Fruit fly (Drosophila melanogaster) whole organism, embryonic: Measurements from ENCODE around the gene CG34134.
A peak's percentile ranks its signal among the peaks of the same experiment; 100 is the strongest.

Source experiments
- CG10654 ChIP-seq: fragments of 200-800 bp; sonication (Bioruptor generic); optimal IDR thresholded peaks from 2 replicates; lab custom pipeline; 2016; ENCODE audit warnings: missing biosample characterization, missing genetic modification characterization
- CG11085 ChIP-seq: fragments of 200-800 bp; sonication (Bioruptor generic); IDR thresholded peaks from 2 replicates; pipeline ENCODE4 v1.3.6; 2022; ENCODE audit warnings: missing biosample characterization, missing genetic modification characterization
- CG11723 ChIP-seq: fragments of 200-800 bp; sonication (Bioruptor generic); optimal IDR thresholded peaks from 2 replicates; lab custom pipeline; 2017; ENCODE audit warnings: missing biosample characterization, mild to moderate bottlenecking, missing genetic modification characterization
- CG1233 ChIP-seq: fragments of 200-800 bp; sonication (Bioruptor generic); optimal IDR thresholded peaks from 4 replicates; lab custom pipeline; 2018; ENCODE audit warnings: missing biosample characterization, mild to moderate bottlenecking, missing genetic modification characterization
- CG13123 ChIP-seq: fragments of 200-800 bp; sonication (Bioruptor generic); optimal IDR thresholded peaks from 2 replicates; lab custom pipeline; 2016; ENCODE audit warnings: missing biosample characterization, missing genetic modification characterization
- CG15269 ChIP-seq: fragments of 200-800 bp; sonication (Bioruptor generic); optimal IDR thresholded peaks from 2 replicates; lab custom pipeline; 2018; ENCODE audit warnings: missing biosample characterization, mild to moderate bottlenecking, missing genetic modification characterization, moderate library complexity
- CG17829 ChIP-seq: fragments of 200-800 bp; optimal IDR thresholded peaks from 2 replicates; lab custom pipeline; 2019; ENCODE audit warnings: missing biosample characterization, mild to moderate bottlenecking, missing genetic modification characterization, moderate library complexity
- CG2678 ChIP-seq: fragments of 200-800 bp; sonication (Bioruptor generic); optimal IDR thresholded peaks from 3 replicates; lab custom pipeline; 2019; ENCODE audit warnings: missing biosample characterization, mild to moderate bottlenecking, missing genetic modification characterization, moderate library complexity
- CG30431 ChIP-seq: fragments of 200-800 bp; sonication (Bioruptor generic); optimal IDR thresholded peaks from 2 replicates; lab custom pipeline; 2017; ENCODE audit warnings: missing biosample characterization, missing genetic modification characterization
- CG31224 ChIP-seq: fragments of 200-800 bp; sonication (Bioruptor generic); IDR thresholded peaks from 2 replicates; pipeline ENCODE4 v1.3.6; 2022; ENCODE audit warnings: missing biosample characterization, missing genetic modification characterization
- CG3726 ChIP-seq: fragments of 200-800 bp; sonication (Bioruptor generic); IDR thresholded peaks from 3 replicates; pipeline ENCODE4, ENCODE4 v1.3.6; 2022; ENCODE audit warnings: missing biosample characterization, missing genetic modification characterization
- CG4424 ChIP-seq: fragments of 200-800 bp; sonication (Bioruptor generic); optimal IDR thresholded peaks from 3 replicates; lab custom pipeline; 2016; ENCODE audit warnings: missing biosample characterization, missing genetic modification characterization
- CG5180 ChIP-seq: fragments of 200-800 bp; sonication (Bioruptor generic); optimal IDR thresholded peaks from 3 replicates; lab custom pipeline; 2017; ENCODE audit warnings: missing biosample characterization, missing genetic modification characterization, mild to moderate bottlenecking, moderate library complexity, missing genetic modification reagents
- CG6654 ChIP-seq: fragments of 200-800 bp; sonication (Bioruptor generic); optimal IDR thresholded peaks from 2 replicates; lab custom pipeline; 2017; ENCODE audit warnings: missing biosample characterization, mild to moderate bottlenecking, missing genetic modification characterization
- CG6765 ChIP-seq: fragments of 200-800 bp; sonication (Bioruptor generic); optimal IDR thresholded peaks from 3 replicates; lab custom pipeline; 2017; ENCODE audit warnings: missing biosample characterization, mild to moderate bottlenecking, missing genetic modification characterization
- CG7271 ChIP-seq: fragments of 200-800 bp; sonication (Bioruptor generic); optimal IDR thresholded peaks from 2 replicates; lab custom pipeline; 2018; ENCODE audit warnings: missing biosample characterization, mild to moderate bottlenecking, missing genetic modification characterization, moderate library complexity
- CG7556 ChIP-seq: fragments of 200-800 bp; sonication (Bioruptor generic); optimal IDR thresholded peaks from 2 replicates; lab custom pipeline; 2017; ENCODE audit warnings: missing biosample characterization, mild to moderate bottlenecking, missing genetic modification characterization
- CG7963 ChIP-seq: fragments of 200-800 bp; sonication (Bioruptor generic); IDR thresholded peaks from 3 replicates; pipeline ENCODE4 v1.3.6; 2022; ENCODE audit warnings: missing biosample characterization, missing genetic modification characterization; ENCODE audit not compliant: partially characterized antibody
- CG8765 ChIP-seq: fragments of 200-800 bp; sonication (Bioruptor generic); IDR thresholded peaks from 2 replicates; pipeline ENCODE4 v1.3.6; 2022; ENCODE audit warnings: missing biosample characterization, missing genetic modification characterization
- CG8924 ChIP-seq: fragments of 200-800 bp; optimal IDR thresholded peaks from 3 replicates; lab custom pipeline; 2019; ENCODE audit warnings: missing biosample characterization, mild to moderate bottlenecking, missing genetic modification characterization, moderate library complexity
- CG9437 ChIP-seq: fragments of 200-800 bp; sonication (Bioruptor generic); optimal IDR thresholded peaks from 2 replicates; lab custom pipeline; 2018; ENCODE audit warnings: missing biosample characterization, mild to moderate bottlenecking, missing genetic modification characterization
- Camta ChIP-seq: fragments of 200-800 bp; sonication (Bioruptor generic); optimal IDR thresholded peaks from 2 replicates; lab custom pipeline; 2016; ENCODE audit warnings: missing biosample characterization, missing genetic modification characterization
- CoRest ChIP-seq: fragments of 200-800 bp; sonication (Bioruptor generic); optimal IDR thresholded peaks from 3 replicates; lab custom pipeline; 2018; ENCODE audit warnings: missing biosample characterization, mild to moderate bottlenecking, missing genetic modification characterization, moderate library complexity
- Dfd ChIP-seq, 2 experiments: fragments of >200 bp; optimal IDR thresholded peaks; 2 replicates each; lab custom pipeline; 2017; ENCODE audit warnings: missing biosample characterization in 2 of 2, missing genetic modification characterization in 2 of 2
- Elba2 ChIP-seq: fragments of 200-800 bp; sonication (Bioruptor generic); optimal IDR thresholded peaks from 3 replicates; lab custom pipeline; 2016; ENCODE audit warnings: missing biosample characterization, missing genetic modification characterization
- H15 ChIP-seq: fragments of 200-800 bp; sonication (Bioruptor generic); IDR thresholded peaks from 3 replicates; pipeline ENCODE4 v1.3.6; 2022; ENCODE audit warnings: missing biosample characterization, missing genetic modification characterization
- H2.0 ChIP-seq: fragments of 200-800 bp; sonication (Bioruptor generic); IDR thresholded peaks from 2 replicates; pipeline ENCODE4 v1.3.6; 2022; ENCODE audit warnings: missing biosample characterization, missing genetic modification characterization
- HLH3B ChIP-seq: fragments of 200-800 bp; sonication (Bioruptor generic); IDR thresholded peaks from 2 replicates; pipeline ENCODE4 v1.3.6; 2022; ENCODE audit warnings: missing biosample characterization, missing genetic modification characterization
- Hmx ChIP-seq: fragments of 200-800 bp; sonication (Bioruptor generic); optimal IDR thresholded peaks from 2 replicates; lab custom pipeline; 2016; ENCODE audit warnings: missing biosample characterization, missing genetic modification characterization
- Kr ChIP-seq: fragments of 200-800 bp; sonication (Bioruptor generic); optimal IDR thresholded peaks from 2 replicates; lab custom pipeline; 2017; ENCODE audit warnings: missing biosample characterization, mild to moderate bottlenecking, missing genetic modification characterization
- MESR4 ChIP-seq: fragments of 200-800 bp; sonication (Bioruptor generic); optimal IDR thresholded peaks from 2 replicates; lab custom pipeline; 2018; ENCODE audit warnings: missing biosample characterization, mild to moderate bottlenecking, missing genetic modification characterization, moderate library complexity
- Sin3A ChIP-seq: fragments of >200 bp; optimal IDR thresholded peaks from 2 replicates; lab custom pipeline; 2018
- ac ChIP-seq: fragments of 200-800 bp; sonication (Bioruptor generic); optimal IDR thresholded peaks from 3 replicates; lab custom pipeline; 2017; ENCODE audit warnings: missing biosample characterization, mild to moderate bottlenecking, missing genetic modification characterization
- az2 ChIP-seq: fragments of 200-800 bp; sonication (Bioruptor generic); optimal IDR thresholded peaks from 3 replicates; lab custom pipeline; 2016; ENCODE audit warnings: missing biosample characterization, missing genetic modification characterization
- bsh ChIP-seq, 2 experiments: fragments of 200-800 bp; sonication (Bioruptor generic); optimal IDR thresholded peaks; 2 replicates each; lab custom pipeline; 2017 to 2018; ENCODE audit warnings: mild to moderate bottlenecking in 2 of 2, missing biosample characterization in 2 of 2, missing genetic modification characterization in 2 of 2, moderate library complexity in 1 of 2
- corto ChIP-seq: fragments of 200-800 bp; sonication (Bioruptor generic); optimal IDR thresholded peaks from 2 replicates; lab custom pipeline; 2016; ENCODE audit warnings: missing biosample characterization, mild to moderate bottlenecking, missing genetic modification characterization, moderate library complexity
- dysf ChIP-seq: fragments of 200-800 bp; sonication (Bioruptor generic); IDR thresholded peaks from 3 replicates; pipeline ENCODE4 v1.3.6; 2022; ENCODE audit warnings: missing biosample characterization, missing genetic modification characterization
- en ChIP-seq: fragments of 200-800 bp; sonication (Bioruptor generic); optimal IDR thresholded peaks from 2 replicates; lab custom pipeline; 2016; ENCODE audit warnings: missing biosample characterization, missing genetic modification characterization
- gfzf ChIP-seq: fragments of 200-800 bp; sonication (Bioruptor generic); optimal IDR thresholded peaks from 2 replicates; lab custom pipeline; 2016; ENCODE audit warnings: missing biosample characterization, mild to moderate bottlenecking, missing genetic modification characterization, moderate library complexity
- ind ChIP-seq: fragments of 200-800 bp; sonication (Bioruptor generic); optimal IDR thresholded peaks from 3 replicates; lab custom pipeline; 2016; ENCODE audit warnings: missing biosample characterization, missing genetic modification characterization
- lmd ChIP-seq: fragments of 200-800 bp; sonication (Bioruptor generic); IDR thresholded peaks from 2 replicates; pipeline ENCODE4 v1.3.6; 2022; ENCODE audit warnings: missing biosample characterization, missing genetic modification characterization
- nerfin-1 ChIP-seq: fragments of 200-800 bp; sonication (Bioruptor generic); optimal IDR thresholded peaks from 3 replicates; lab custom pipeline; 2019; ENCODE audit warnings: missing biosample characterization, mild to moderate bottlenecking, missing genetic modification characterization, moderate library complexity
- nom ChIP-seq: fragments of 200-800 bp; sonication (Bioruptor generic); optimal IDR thresholded peaks from 2 replicates; lab custom pipeline; 2017; ENCODE audit warnings: missing biosample characterization, missing genetic modification characterization, mild to moderate bottlenecking, moderate library complexity, missing genetic modification reagents
- org-1 ChIP-seq: fragments of 200-800 bp; sonication (Bioruptor generic); optimal IDR thresholded peaks from 2 replicates; lab custom pipeline; 2017; ENCODE audit warnings: missing biosample characterization, missing genetic modification characterization
- p53 ChIP-seq: fragments of 200-800 bp; sonication (Bioruptor generic); optimal IDR thresholded peaks from 2 replicates; lab custom pipeline; 2016; ENCODE audit warnings: missing biosample characterization, missing genetic modification characterization
- pnt ChIP-seq: fragments of 200-800 bp; sonication (Bioruptor generic); optimal IDR thresholded peaks from 3 replicates; lab custom pipeline; 2016; ENCODE audit warnings: missing biosample characterization, missing genetic modification characterization
- pzg ChIP-seq: fragments of 200-800 bp; sonication (Bioruptor generic); optimal IDR thresholded peaks from 3 replicates; lab custom pipeline; 2018; ENCODE audit warnings: missing biosample characterization, mild to moderate bottlenecking, missing genetic modification characterization, moderate library complexity
- ranshi ChIP-seq: fragments of 200-800 bp; sonication (Bioruptor generic); IDR thresholded peaks from 2 replicates; pipeline ENCODE4 v1.3.6; 2022; ENCODE audit warnings: missing biosample characterization, missing genetic modification characterization
- trh ChIP-seq: fragments of 200-800 bp; sonication (Bioruptor generic); optimal IDR thresholded peaks from 2 replicates; lab custom pipeline; 2016; ENCODE audit warnings: missing biosample characterization, missing genetic modification characterization
- tx ChIP-seq: fragments of 200-800 bp; sonication (Bioruptor generic); optimal IDR thresholded peaks from 2 replicates; lab custom pipeline; 2016; ENCODE audit warnings: missing biosample characterization, missing genetic modification characterization
- wor ChIP-seq: fragments of 200-800 bp; sonication (Bioruptor generic); IDR thresholded peaks from 2 replicates; pipeline ENCODE4 v1.3.6; 2022; ENCODE audit warnings: missing biosample characterization, missing genetic modification characterization
- zfh2 ChIP-seq: fragments of 200-800 bp; sonication (Bioruptor generic); optimal IDR thresholded peaks from 2 replicates; lab custom pipeline; 2016; ENCODE audit warnings: missing biosample characterization, missing genetic modification characterization

The CG34134 gene

DNA sequence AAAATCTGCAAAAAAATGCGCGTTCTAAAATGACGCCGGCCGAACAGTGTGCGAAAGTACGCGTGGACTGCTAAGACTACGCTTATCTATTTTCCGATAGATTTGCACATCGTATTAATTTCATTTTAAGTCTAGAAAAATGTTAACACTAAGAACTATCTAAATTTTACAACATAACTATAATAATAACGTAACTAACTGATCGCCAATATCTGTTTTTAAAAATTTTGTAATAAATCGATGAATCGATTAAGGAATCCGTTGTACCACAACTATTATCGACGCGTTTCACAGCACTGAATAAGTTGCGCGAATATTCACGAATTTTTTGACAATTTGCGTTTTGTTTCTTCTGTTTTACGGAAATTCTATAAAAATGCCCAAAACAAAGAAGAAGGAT lies 20.5 kb upstream of the CG34134 start, which contains the start of gene Ssb-c31a (continued):
- peak; percentile 39 for TF ChIP-seq CG4424 (GFP tag; lab: Kevin White, UChicago)
- TF ChIP-seq CG8924 (tag; lab: Kevin White, UChicago), result peak; percentile 23
- peak in 1 of 2 experiments; percentile 45 for TF ChIP-seq bsh (GFP tag; optimal IDR thresholded peaks at IDR 0.05; lab: Kevin White, UChicago)
- peak; percentile 56 for TF ChIP-seq CG17829 (tag; lab: Kevin White, UChicago)
- TF ChIP-seq CG7271 (tag; lab: Kevin White, UChicago), result peak; percentile 11
- no peak for TF ChIP-seq org-1 (GFP tag; lab: Kevin White, UChicago)
- TF ChIP-seq ind (GFP tag; lab: Kevin White, UChicago), result peak; percentile 58
- TF ChIP-seq tx (GFP tag; lab: Kevin White, UChicago), result peak; percentile 20
- TF ChIP-seq az2 (GFP tag; lab: Kevin White, UChicago), result peak; percentile 46
- no peak for TF ChIP-seq ac
- TF ChIP-seq H2.0, result no peak
- TF ChIP-seq CG9437 (GFP tag; lab: Kevin White, UChicago), result peak; percentile 53
- 0 out of 2 replicates have a peak, but pooled peaks have one; percentile 16 for TF ChIP-seq HLH3B (GFP tag; lab: Robert Waterston, UW)
- no peak for TF ChIP-seq lmd (GFP tag; lab: Robert Waterston, UW)
- TF ChIP-seq gfzf, result peak; percentile 9
- TF ChIP-seq CG15269, result peak; percentile 44
- no peak for TF ChIP-seq Kr (GFP tag; lab: Kevin White, UChicago)
- no peak for TF ChIP-seq wor (GFP tag; lab: Robert Waterston, UW)
- TF ChIP-seq CG2678 (tag; lab: Kevin White, UChicago), result peak; percentile 53
- TF ChIP-seq CG6654, result no peak
- TF ChIP-seq H15 (GFP tag; lab: Robert Waterston, UW), result no peak
- peak; percentile 6 for TF ChIP-seq CG10654
- TF ChIP-seq Elba2 (GFP tag; lab: Kevin White, UChicago), result no peak
- TF ChIP-seq CG3726 (GFP tag; lab: Robert Waterston, UW), result no peak
- TF ChIP-seq en (GFP tag; lab: Kevin White, UChicago), result no peak
- peak; percentile 47 for TF ChIP-seq nerfin-1 (tag; lab: Kevin White, UChicago)
- peak; percentile 60 for TF ChIP-seq CoRest (tag; lab: Kevin White, UChicago)
- peak; percentile 55 for TF ChIP-seq CG7556 (GFP tag; lab: Kevin White, UChicago)
- no peak for TF ChIP-seq CG30431 (GFP tag; lab: Kevin White, UChicago)
- TF ChIP-seq MESR4 (GFP tag; lab: Kevin White, UChicago), result peak; percentile 2
- peak; percentile 33 for TF ChIP-seq Hmx (GFP tag; lab: Kevin White, UChicago)
- TF ChIP-seq zfh2 (GFP tag; lab: Kevin White, UChicago), result peak; percentile 68
- no peak for TF ChIP-seq CG11085 (GFP tag; lab: Robert Waterston, UW)
- TF ChIP-seq dysf, result peak; percentile 28; the same call in 1 of the 3 replicates
- TF ChIP-seq ranshi, result 0 out of 2 replicates have a peak, but pooled peaks have one; percentile 24
- TF ChIP-seq CG1233 (GFP tag; lab: Kevin White, UChicago), result peak; percentile 31
- no peak for TF ChIP-seq pnt
- no peak for TF ChIP-seq CG7963 (GFP tag; lab: Robert Waterston, UW)
- peak; percentile 26 for TF ChIP-seq Camta (GFP tag; lab: Kevin White, UChicago)
- TF ChIP-seq CG6765 (GFP tag; lab: Kevin White, UChicago), result no peak
- TF ChIP-seq CG31224, result peak; percentile 25; the same call in 1 of the 2 replicates
- peak; percentile 76 for TF ChIP-seq Sin3A (lab: Kevin White, UChicago)
- TF ChIP-seq pzg (GFP tag; lab: Kevin White, UChicago), result peak; percentile 58
- no peak for TF ChIP-seq CG8765 (GFP tag; lab: Robert Waterston, UW)
- TF ChIP-seq CG5180, result no peak
- TF ChIP-seq nom (GFP tag; lab: Kevin White, UChicago), result peak; percentile 35
- TF ChIP-seq CG11723 (GFP tag; lab: Kevin White, UChicago), result no peak
- TF ChIP-seq p53 (GFP tag; lab: Kevin White, UChicago), result peak; percentile 36
- no peak for TF ChIP-seq corto (GFP tag; lab: Kevin White, UChicago)
- TF ChIP-seq trh, result no peak
- TF ChIP-seq Dfd (GFP tag; optimal IDR thresholded peaks at IDR 0.05; lab: Kevin White, UChicago), result no peak
- peak; percentile 37 for TF ChIP-seq CG13123 (GFP tag; lab: Kevin White, UChicago)
